In the genomic region with DNA sequence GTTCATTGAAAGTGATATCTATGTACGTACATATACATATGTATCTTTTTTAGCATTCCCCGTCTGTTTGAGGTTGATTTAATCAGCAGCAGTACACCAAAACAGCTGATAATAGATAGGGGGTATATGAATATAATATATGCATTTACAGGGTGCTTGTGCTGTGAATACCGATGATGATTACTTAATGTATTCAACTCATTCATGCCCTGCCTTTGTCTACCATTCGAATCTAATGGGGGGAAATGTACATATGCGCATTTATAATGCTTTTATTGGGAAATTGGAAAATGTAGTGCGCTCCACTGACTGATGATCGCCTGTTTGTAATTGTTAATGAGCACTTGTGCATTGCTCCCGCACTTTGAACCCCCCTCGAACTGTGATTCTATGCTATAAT, we compare ENCODE assay signal across 1 fruit fly cellular context.
A peak's percentile ranks its signal among the peaks of the same experiment; 100 is the strongest.
TF ChIP-seq lines count a peak whose summit lies in the region.

No protein-coding gene starts in this region.

TF ChIP-seq in whole organism, embryonic, 481 proteins besides CTCF, POLR2A, EP300 and RAD21 (continued from another document):
- no peak for TF ChIP-seq da (GFP tag; optimal IDR thresholded peaks at IDR 0.05; lab: Kevin White, UChicago)
- TF ChIP-seq CG4707 (GFP tag; optimal IDR thresholded peaks at IDR 0.05; lab: Kevin White, UChicago) = no peak
- peak; percentile 44 for TF ChIP-seq sug (tag; optimal IDR thresholded peaks at IDR 0.05; lab: Kevin White, UChicago)
- TF ChIP-seq Xrp1 (GFP tag; IDR thresholded peaks at IDR 0.05; lab: Robert Waterston, UW) = no peak
- TF ChIP-seq Ravus (GFP tag; IDR thresholded peaks at IDR 0.05; lab: Robert Waterston, UW) = no peak
- TF ChIP-seq vnd (GFP tag; IDR thresholded peaks at IDR 0.05; lab: Robert Waterston, UW; ENCODE audit: partially characterized antibody) = no peak
- TF ChIP-seq Hr39 (optimal IDR thresholded peaks at IDR 0.05; lab: Kevin White, UChicago) = no peak
- no peak for TF ChIP-seq Neu2 (GFP tag; optimal IDR thresholded peaks at IDR 0.05; lab: Kevin White, UChicago; ENCODE audit: borderline replicate concordance)
- TF ChIP-seq CG16863 (GFP tag; optimal IDR thresholded peaks at IDR 0.05; lab: Kevin White, UChicago) = no peak
- TF ChIP-seq chinmo (GFP tag; IDR thresholded peaks at IDR 0.05; lab: Robert Waterston, UW; ENCODE audit: partially characterized antibody) = 0 out of 4 replicates have a peak, but pooled peaks have one; percentile 41
- TF ChIP-seq CG6254 (GFP tag; optimal IDR thresholded peaks at IDR 0.05; lab: Kevin White, UChicago) = peak; percentile 73
- TF ChIP-seq Hey (tag; optimal IDR thresholded peaks at IDR 0.05; lab: Kevin White, UChicago) = no peak
- peak; percentile 24 for TF ChIP-seq caup (GFP tag; optimal IDR thresholded peaks at IDR 0.05; lab: Kevin White, UChicago; ENCODE audit: severe bottlenecking)
- TF ChIP-seq otp (GFP tag; IDR thresholded peaks at IDR 0.05; lab: Robert Waterston, UW) = no peak
- TF ChIP-seq Poxn (GFP tag; IDR thresholded peaks at IDR 0.05; lab: Robert Waterston, UW) = no peak
- 0 out of 3 replicates have a peak, but pooled peaks have one; percentile 13 for TF ChIP-seq row (GFP tag; IDR thresholded peaks at IDR 0.05; lab: Robert Waterston, UW)
- no peak for TF ChIP-seq MBD-R2 (GFP tag; IDR thresholded peaks at IDR 0.05; lab: Robert Waterston, UW)
- peak in 1 of 2 experiments; percentile 31 for TF ChIP-seq Pdp1 (GFP tag; optimal IDR thresholded peaks at IDR 0.05; lab: Kevin White, UChicago)
- TF ChIP-seq CG4730 (GFP tag; IDR thresholded peaks at IDR 0.05; lab: Robert Waterston, UW) = no peak
- TF ChIP-seq gcm (GFP tag; optimal IDR thresholded peaks at IDR 0.05; lab: Kevin White, UChicago) = peak; percentile 35
- no peak for TF ChIP-seq zen (tag; optimal IDR thresholded peaks at IDR 0.05; lab: Kevin White, UChicago)
- TF ChIP-seq Tbp (GFP tag; optimal IDR thresholded peaks at IDR 0.05; lab: Kevin White, UChicago) = no peak
- no peak for TF ChIP-seq CG11093 (GFP tag; IDR thresholded peaks at IDR 0.05; lab: Robert Waterston, UW)
- no peak for TF ChIP-seq dpn (GFP tag; optimal IDR thresholded peaks at IDR 0.05; lab: Kevin White, UChicago)
- TF ChIP-seq CG3407 (GFP tag; optimal IDR thresholded peaks at IDR 0.05; lab: Kevin White, UChicago) = no peak
- TF ChIP-seq stc (GFP tag; IDR thresholded peaks at IDR 0.05; lab: Robert Waterston, UW) = no peak
- peak; percentile 55 for TF ChIP-seq sens (GFP tag; lab: Kevin White, UChicago)
- TF ChIP-seq hbn (GFP tag; IDR thresholded peaks at IDR 0.05; lab: Robert Waterston, UW; ENCODE audit: partially characterized antibody) = no peak
- TF ChIP-seq Ada2b (GFP tag; IDR thresholded peaks at IDR 0.05; lab: Robert Waterston, UW) = no peak
- no peak for TF ChIP-seq esg (GFP tag; conservative IDR thresholded peaks at IDR 0.05; lab: Robert Waterston, UW)
- no peak for TF ChIP-seq D (optimal IDR thresholded peaks at IDR 0.05; lab: Kevin White, UChicago)
- peak; percentile 28 for TF ChIP-seq D (GFP tag; optimal IDR thresholded peaks at IDR 0.05; lab: Kevin White, UChicago)
- no peak for TF ChIP-seq p53 (GFP tag; optimal IDR thresholded peaks at IDR 0.05; lab: Kevin White, UChicago)
- TF ChIP-seq Atf6 (GFP tag; IDR thresholded peaks at IDR 0.05; lab: Robert Waterston, UW) = no peak
- TF ChIP-seq CG7745 (tag; optimal IDR thresholded peaks at IDR 0.05; lab: Kevin White, UChicago) = no peak
- no peak for TF ChIP-seq CrebB (tag; optimal IDR thresholded peaks at IDR 0.05; lab: Kevin White, UChicago)
- no peak for TF ChIP-seq cg (GFP tag; optimal IDR thresholded peaks at IDR 0.05; lab: Kevin White, UChicago)
- peak; percentile 35; the same call in 1 of the 2 replicates for TF ChIP-seq CG10366 (GFP tag; IDR thresholded peaks at IDR 0.05; lab: Robert Waterston, UW)
- no peak for TF ChIP-seq org-1 (GFP tag; optimal IDR thresholded peaks at IDR 0.05; lab: Kevin White, UChicago)
- TF ChIP-seq Oli (tag; optimal IDR thresholded peaks at IDR 0.05; lab: Kevin White, UChicago) = no peak
- TF ChIP-seq YL-1 (GFP tag; optimal IDR thresholded peaks at IDR 0.05; lab: Kevin White, UChicago) = no peak
- no peak for TF ChIP-seq tio (GFP tag; optimal IDR thresholded peaks at IDR 0.05; lab: Kevin White, UChicago)
- TF ChIP-seq mirr (GFP tag; optimal IDR thresholded peaks at IDR 0.05; lab: Kevin White, UChicago) = no peak
- TF ChIP-seq Usf (GFP tag; optimal IDR thresholded peaks at IDR 0.05; lab: Kevin White, UChicago) = no peak
- TF ChIP-seq Asciz (GFP tag; optimal IDR thresholded peaks at IDR 0.05; lab: Kevin White, UChicago) = no peak
- peak; percentile 33 for TF ChIP-seq sd (tag; optimal IDR thresholded peaks at IDR 0.05; lab: Kevin White, UChicago)
- no peak for TF ChIP-seq BEAF-32 (GFP tag; optimal IDR thresholded peaks at IDR 0.05; lab: Kevin White, UChicago)
- TF ChIP-seq ac (GFP tag; optimal IDR thresholded peaks at IDR 0.05; lab: Kevin White, UChicago) = no peak
- no peak for TF ChIP-seq ara (GFP tag; IDR thresholded peaks at IDR 0.05; lab: Robert Waterston, UW)
- TF ChIP-seq vfl (GFP tag; optimal IDR thresholded peaks at IDR 0.05; lab: Kevin White, UChicago) = no peak
- TF ChIP-seq fd3F (GFP tag; optimal IDR thresholded peaks at IDR 0.05; lab: Kevin White, UChicago) = no peak
- TF ChIP-seq tap (tag; optimal IDR thresholded peaks at IDR 0.05; lab: Kevin White, UChicago) = no peak
- 0 out of 2 replicates have a peak, but pooled peaks have one; percentile 28 for TF ChIP-seq CG32532 (GFP tag; IDR thresholded peaks at IDR 0.05; lab: Robert Waterston, UW)
- no peak for TF ChIP-seq CG15479 (GFP tag; optimal IDR thresholded peaks at IDR 0.05; lab: Kevin White, UChicago)
- TF ChIP-seq Hr78 (GFP tag; optimal IDR thresholded peaks at IDR 0.05; lab: Kevin White, UChicago) = peak in 1 of 2 experiments; percentile 59
- TF ChIP-seq Rx (GFP tag; IDR thresholded peaks at IDR 0.05; lab: Robert Waterston, UW) = no peak
- TF ChIP-seq nmo (GFP tag; optimal IDR thresholded peaks at IDR 0.05; lab: Kevin White, UChicago) = no peak
- TF ChIP-seq bcd (GFP tag; optimal IDR thresholded peaks at IDR 0.05; lab: Kevin White, UChicago) = no peak
- TF ChIP-seq exex (tag; optimal IDR thresholded peaks at IDR 0.05; lab: Kevin White, UChicago) = no peak
- 0 out of 2 replicates have a peak, but pooled peaks have one; percentile 37 for TF ChIP-seq Awh (GFP tag; IDR thresholded peaks at IDR 0.05; lab: Robert Waterston, UW)
- TF ChIP-seq CG7271 (tag; optimal IDR thresholded peaks at IDR 0.05; lab: Kevin White, UChicago) = no peak
- TF ChIP-seq CG6854 (GFP tag; optimal IDR thresholded peaks at IDR 0.05; lab: Kevin White, UChicago) = no peak
- TF ChIP-seq CG16813 (GFP tag; IDR thresholded peaks at IDR 0.05; lab: Robert Waterston, UW; ENCODE audit: partially characterized antibody) = no peak
- TF ChIP-seq D19B (GFP tag; optimal IDR thresholded peaks at IDR 0.05; lab: Kevin White, UChicago) = peak; percentile 5
- TF ChIP-seq aop (GFP tag; IDR thresholded peaks at IDR 0.05; lab: Robert Waterston, UW) = no peak
- TF ChIP-seq CG17912 (GFP tag; optimal IDR thresholded peaks at IDR 0.05; lab: Kevin White, UChicago) = no peak
- TF ChIP-seq eyg (GFP tag; optimal IDR thresholded peaks at IDR 0.05; lab: Kevin White, UChicago) = no peak
- peak in 1 of 2 experiments; percentile 12 for TF ChIP-seq crp (GFP tag; optimal IDR thresholded peaks at IDR 0.05; lab: Kevin White, UChicago)
- no peak for TF ChIP-seq so (GFP tag; IDR thresholded peaks at IDR 0.05; lab: Robert Waterston, UW)
- peak; percentile 34 for TF ChIP-seq HLHmδ (GFP tag; optimal IDR thresholded peaks at IDR 0.05; lab: Kevin White, UChicago)
- no peak for TF ChIP-seq CG1792 (GFP tag; optimal IDR thresholded peaks at IDR 0.05; lab: Kevin White, UChicago)
- peak; percentile 12 for TF ChIP-seq Blimp-1 (GFP tag; optimal IDR thresholded peaks at IDR 0.05; lab: Kevin White, UChicago)
- TF ChIP-seq CG9609 (GFP tag; optimal IDR thresholded peaks at IDR 0.05; lab: Kevin White, UChicago) = no peak
